Fruit fly (Drosophila melanogaster) whole organism, embryonic: ENCODE results near the gene HemK2.
A peak's percentile ranks its signal among the peaks of the same experiment; 100 is the strongest.

ENCODE experiments used
- Adf1 ChIP-seq: fragments of 200-800 bp; sonication (Bioruptor generic); IDR thresholded peaks from 2 replicates; pipeline ENCODE4 v1.3.6; 2022; ENCODE audit warnings: missing biosample characterization, missing genetic modification characterization
- Antp ChIP-seq: fragments of 200-800 bp; sonication (Bioruptor generic); optimal IDR thresholded peaks from 3 replicates; lab custom pipeline; 2016; ENCODE audit warnings: missing biosample characterization, missing genetic modification characterization
- Blimp-1 ChIP-seq: fragments of 200-800 bp; sonication (Bioruptor generic); optimal IDR thresholded peaks from 3 replicates; lab custom pipeline; 2018; ENCODE audit warnings: missing biosample characterization, missing genetic modification characterization, mild to moderate bottlenecking, moderate library complexity, missing genetic modification reagents
- BtbVII ChIP-seq: fragments of 200-800 bp; sonication (Bioruptor generic); optimal IDR thresholded peaks from 3 replicates; lab custom pipeline; 2017; ENCODE audit warnings: missing biosample characterization, mild to moderate bottlenecking, missing genetic modification characterization
- CG10321 ChIP-seq: fragments of 200-800 bp; sonication (Bioruptor generic); IDR thresholded peaks from 2 replicates; pipeline ENCODE4 v1.3.6; 2022; ENCODE audit warnings: missing biosample characterization, missing genetic modification characterization
- CG10565 ChIP-seq: fragments of 200-800 bp; sonication (Bioruptor generic); optimal IDR thresholded peaks from 3 replicates; lab custom pipeline; 2016; ENCODE audit warnings: missing biosample characterization, mild to moderate bottlenecking, missing genetic modification characterization
- CG14667 ChIP-seq: fragments of 200-800 bp; sonication (Bioruptor generic); IDR thresholded peaks from 2 replicates; pipeline ENCODE4 v1.3.6; 2022; ENCODE audit warnings: missing biosample characterization, missing genetic modification characterization
- CG14860 ChIP-seq: fragments of 200-800 bp; sonication (Bioruptor generic); IDR thresholded peaks from 3 replicates; pipeline ENCODE4 v1.3.6; 2022; ENCODE audit warnings: missing biosample characterization, missing genetic modification characterization; ENCODE audit not compliant: partially characterized antibody
- CG1603 ChIP-seq: fragments of 200-800 bp; sonication (Bioruptor generic); optimal IDR thresholded peaks from 2 replicates; lab custom pipeline; 2019; ENCODE audit warnings: missing biosample characterization, mild to moderate bottlenecking, missing genetic modification characterization, moderate library complexity
- CG16813 ChIP-seq: fragments of 200-800 bp; sonication (Bioruptor generic); IDR thresholded peaks from 3 replicates; pipeline ENCODE4 v1.3.6; 2022; ENCODE audit warnings: missing biosample characterization, missing genetic modification characterization; ENCODE audit not compliant: partially characterized antibody
- CG17829 ChIP-seq: fragments of 200-800 bp; optimal IDR thresholded peaks from 2 replicates; lab custom pipeline; 2019; ENCODE audit warnings: missing biosample characterization, mild to moderate bottlenecking, missing genetic modification characterization, moderate library complexity
- CG2129 ChIP-seq: fragments of 200-800 bp; sonication (Bioruptor generic); IDR thresholded peaks from 2 replicates; pipeline ENCODE4 v1.3.6; 2022; ENCODE audit warnings: missing biosample characterization, missing genetic modification characterization; ENCODE audit not compliant: partially characterized antibody
- CG3163 ChIP-seq: fragments of 200-800 bp; sonication (Bioruptor generic); optimal IDR thresholded peaks from 3 replicates; lab custom pipeline; 2016; ENCODE audit warnings: missing biosample characterization, missing genetic modification characterization
- CG42726 ChIP-seq: fragments of 200-800 bp; sonication (Bioruptor generic); IDR thresholded peaks from 2 replicates; pipeline ENCODE4 v1.3.6; 2022; ENCODE audit warnings: missing biosample characterization, missing genetic modification characterization; ENCODE audit not compliant: partially characterized antibody
- CG6765 ChIP-seq: fragments of 200-800 bp; sonication (Bioruptor generic); optimal IDR thresholded peaks from 3 replicates; lab custom pipeline; 2017; ENCODE audit warnings: missing biosample characterization, mild to moderate bottlenecking, missing genetic modification characterization
- CG6813 ChIP-seq: fragments of 200-800 bp; sonication (Bioruptor generic); optimal IDR thresholded peaks from 2 replicates; lab custom pipeline; 2017; ENCODE audit warnings: missing biosample characterization, missing genetic modification characterization, mild to moderate bottlenecking, moderate library complexity, missing genetic modification reagents
- CG8478 ChIP-seq: fragments of >200 bp; optimal IDR thresholded peaks from 2 replicates; lab custom pipeline; 2018
- CG8765 ChIP-seq: fragments of 200-800 bp; sonication (Bioruptor generic); IDR thresholded peaks from 2 replicates; pipeline ENCODE4 v1.3.6; 2022; ENCODE audit warnings: missing biosample characterization, missing genetic modification characterization
- CG8944 ChIP-seq: fragments of 200-800 bp; sonication (Bioruptor generic); optimal IDR thresholded peaks from 3 replicates; lab custom pipeline; 2016; ENCODE audit warnings: missing biosample characterization, missing genetic modification characterization
- CkIIα-i1 ChIP-seq: fragments of 200-800 bp; sonication (Bioruptor generic); IDR thresholded peaks from 2 replicates; pipeline ENCODE4 v1.3.6; 2022; ENCODE audit warnings: missing biosample characterization, missing genetic modification characterization
- E2f2 ChIP-seq: fragments of 200-800 bp; sonication (Bioruptor generic); IDR thresholded peaks from 2 replicates; pipeline ENCODE4 v1.3.6; 2022; ENCODE audit warnings: missing biosample characterization, missing genetic modification characterization
- Elba2 ChIP-seq: fragments of 200-800 bp; sonication (Bioruptor generic); optimal IDR thresholded peaks from 3 replicates; lab custom pipeline; 2016; ENCODE audit warnings: missing biosample characterization, missing genetic modification characterization
- Gug ChIP-seq: fragments of 200-800 bp; sonication (Bioruptor generic); IDR thresholded peaks from 4 replicates; pipeline ENCODE4 v1.3.6; 2022; ENCODE audit warnings: missing biosample characterization, missing genetic modification characterization
- HLH3B ChIP-seq: fragments of 200-800 bp; sonication (Bioruptor generic); IDR thresholded peaks from 2 replicates; pipeline ENCODE4 v1.3.6; 2022; ENCODE audit warnings: missing biosample characterization, missing genetic modification characterization
- Hr3 ChIP-seq: fragments of 200-800 bp; sonication (Bioruptor generic); optimal IDR thresholded peaks from 3 replicates; lab custom pipeline; 2016; ENCODE audit warnings: missing biosample characterization, missing genetic modification characterization
- Lhr ChIP-seq: fragments of 200-800 bp; sonication (Bioruptor generic); optimal IDR thresholded peaks from 3 replicates; lab custom pipeline; 2017; ENCODE audit warnings: mild to moderate bottlenecking, missing biosample characterization, missing genetic modification reagents, missing genetic modification characterization
- Med ChIP-seq: fragments of 200-800 bp; sonication (Bioruptor generic); peaks from one replicate; lab custom pipeline; 2016; ENCODE audit warnings: missing biosample characterization, missing genetic modification characterization, mild to moderate bottlenecking, inconsistent platforms, moderate library complexity
- Optix ChIP-seq: fragments of 200-800 bp; sonication (Bioruptor generic); IDR thresholded peaks from 3 replicates; pipeline ENCODE4 v1.3.6; 2022; ENCODE audit warnings: missing biosample characterization, missing genetic modification characterization
- PHDP ChIP-seq: fragments of 200-800 bp; sonication (Bioruptor generic); optimal IDR thresholded peaks from 3 replicates; lab custom pipeline; 2018; ENCODE audit warnings: missing biosample characterization, mild to moderate bottlenecking, missing genetic modification characterization, moderate library complexity
- Rfx ChIP-seq: fragments of 200-800 bp; sonication (Bioruptor generic); IDR thresholded peaks from 2 replicates; pipeline ENCODE4 v1.3.6; 2022; ENCODE audit warnings: missing biosample characterization, missing genetic modification characterization
- Rx ChIP-seq: fragments of 200-800 bp; sonication (Bioruptor generic); IDR thresholded peaks from 2 replicates; pipeline ENCODE4 v1.3.6; 2022; ENCODE audit warnings: missing biosample characterization, missing genetic modification characterization
- Stat92E ChIP-seq, 3 experiments: fragments of >200 bp in 2 of 3; fragments of 200-800 bp in 1 of 3; sonication (Bioruptor generic) in 1 of 3; optimal IDR thresholded peaks; 2 replicates each; lab custom pipeline; 2017 to 2019; ENCODE audit warnings: missing biosample characterization in 3 of 3, missing genetic modification characterization in 3 of 3, mild to moderate bottlenecking in 1 of 3, moderate library complexity in 1 of 3
- Taf1 ChIP-seq: fragments of 200-800 bp; sonication (Bioruptor generic); IDR thresholded peaks from 2 replicates; pipeline ENCODE4 v1.3.6; 2022; ENCODE audit warnings: missing biosample characterization, missing genetic modification characterization
- Xbp1 ChIP-seq: fragments of 200-800 bp; sonication (Bioruptor generic); optimal IDR thresholded peaks from 3 replicates; lab custom pipeline; 2016; ENCODE audit warnings: missing biosample characterization, mild to moderate bottlenecking, missing genetic modification characterization
- YL-1 ChIP-seq: fragments of 200-800 bp; sonication (Bioruptor generic); optimal IDR thresholded peaks from 3 replicates; lab custom pipeline; 2017; ENCODE audit warnings: missing biosample characterization, mild to moderate bottlenecking, missing genetic modification characterization
- ato ChIP-seq: fragments of 200-800 bp; sonication (Bioruptor generic); IDR thresholded peaks from 2 replicates; pipeline ENCODE4 v1.3.6; 2022; ENCODE audit warnings: missing biosample characterization, missing genetic modification characterization; ENCODE audit not compliant: partially characterized antibody
- bigmax ChIP-seq: fragments of 200-800 bp; sonication (Bioruptor generic); optimal IDR thresholded peaks from 2 replicates; lab custom pipeline; 2018; ENCODE audit warnings: missing biosample characterization, mild to moderate bottlenecking, missing genetic modification characterization
- dmrt99B ChIP-seq: fragments of 200-800 bp; sonication (Bioruptor generic); optimal IDR thresholded peaks from 2 replicates; lab custom pipeline; 2018; ENCODE audit warnings: missing biosample characterization, mild to moderate bottlenecking, missing genetic modification characterization, moderate library complexity
- ems ChIP-seq: fragments of 200-800 bp; sonication (Bioruptor generic); optimal IDR thresholded peaks from 3 replicates; lab custom pipeline; 2016; ENCODE audit warnings: missing biosample characterization, missing genetic modification characterization
- gsb ChIP-seq: fragments of 200-800 bp; sonication (Bioruptor generic); IDR thresholded peaks from 2 replicates; pipeline ENCODE4 v1.3.6; 2022; ENCODE audit warnings: missing biosample characterization, missing genetic modification characterization
- kni ChIP-seq: fragments of 200-800 bp; sonication (Bioruptor generic); optimal IDR thresholded peaks from 3 replicates; lab custom pipeline; 2017; ENCODE audit warnings: mild to moderate bottlenecking, missing biosample characterization, missing genetic modification reagents, missing genetic modification characterization
- pros ChIP-seq: fragments of 200-800 bp; sonication (Bioruptor generic); optimal IDR thresholded peaks from 3 replicates; lab custom pipeline; 2019; ENCODE audit warnings: missing biosample characterization, mild to moderate bottlenecking, missing genetic modification characterization, moderate library complexity
- salm ChIP-seq: fragments of 200-800 bp; sonication (Bioruptor generic); optimal IDR thresholded peaks from 2 replicates; lab custom pipeline; 2018; ENCODE audit warnings: missing biosample characterization, mild to moderate bottlenecking, missing genetic modification characterization
- sd ChIP-seq: fragments of 200-800 bp; sonication (Bioruptor generic); optimal IDR thresholded peaks from 3 replicates; lab custom pipeline; 2018; ENCODE audit warnings: missing biosample characterization, mild to moderate bottlenecking, missing genetic modification characterization, moderate library complexity
- sug ChIP-seq: fragments of 200-800 bp; optimal IDR thresholded peaks from 2 replicates; lab custom pipeline; 2019; ENCODE audit warnings: missing biosample characterization, mild to moderate bottlenecking, missing genetic modification characterization, moderate library complexity
- tup ChIP-seq: fragments of 200-800 bp; sonication (Bioruptor generic); optimal IDR thresholded peaks from 2 replicates; lab custom pipeline; 2016; ENCODE audit warnings: missing biosample characterization, mild to moderate bottlenecking, missing genetic modification characterization, moderate library complexity
- unpg ChIP-seq: fragments of 200-800 bp; sonication (Bioruptor generic); optimal IDR thresholded peaks from 3 replicates; lab custom pipeline; 2018; ENCODE audit warnings: missing biosample characterization, mild to moderate bottlenecking, missing genetic modification characterization, moderate library complexity
- wek ChIP-seq: fragments of 200-800 bp; sonication (Bioruptor generic); optimal IDR thresholded peaks from 3 replicates; lab custom pipeline; 2018; ENCODE audit warnings: missing biosample characterization, mild to moderate bottlenecking, missing genetic modification characterization, moderate library complexity

HemK2 gene

DNA sequence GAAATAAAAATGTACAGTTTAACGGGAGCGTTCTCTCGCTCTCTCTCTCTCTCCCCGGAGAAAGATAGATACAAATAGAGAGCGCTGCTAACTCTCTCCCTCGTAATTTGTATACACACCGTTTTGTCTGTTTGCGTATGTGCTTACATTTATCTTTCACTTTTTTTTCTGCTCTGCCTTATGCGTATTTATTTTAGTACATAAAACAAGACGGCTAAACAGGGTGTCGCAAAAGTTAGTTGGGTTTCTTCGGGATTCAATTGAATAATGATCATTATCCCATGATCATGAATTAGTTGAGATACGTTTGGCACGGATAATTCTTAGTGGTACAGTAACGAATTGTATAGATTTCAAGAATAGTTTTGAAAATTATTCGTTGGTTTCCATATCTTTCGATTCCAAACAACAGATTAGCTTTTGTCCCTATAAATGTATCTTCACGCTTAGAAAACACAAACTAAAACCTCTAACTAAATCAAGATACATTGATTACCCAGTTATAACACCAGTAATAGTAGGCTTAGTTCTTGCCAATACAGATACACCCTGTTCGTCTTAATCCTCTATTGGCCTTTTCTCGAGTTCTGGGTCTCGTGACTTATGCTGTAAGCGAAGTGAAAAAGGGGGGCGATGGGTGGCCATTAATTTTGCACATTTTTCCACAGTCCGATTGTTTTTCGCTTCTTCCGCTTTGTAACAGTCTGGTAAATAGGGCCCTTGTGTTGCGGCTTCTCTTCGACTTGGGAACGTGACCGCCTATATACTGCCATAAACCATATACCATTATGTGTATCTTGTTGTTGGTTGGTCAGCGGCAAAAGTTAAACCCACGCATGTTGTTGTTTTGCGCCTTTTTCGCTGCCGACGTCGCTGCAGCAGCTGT is 4.8 kb downstream of the HemK2 start (continued):
- TF ChIP-seq BtbVII (peak; percentile 93), tup (GFP tag; lab: Kevin White, UChicago) (no peak), ato (GFP tag; lab: Robert Waterston, UW) (no peak), Optix (no peak), Blimp-1 (GFP tag; lab: Kevin White, UChicago) (peak; percentile 85), CkIIα-i1 (no peak), CG16813 (GFP tag; lab: Robert Waterston, UW) (no peak), YL-1 (GFP tag; lab: Kevin White, UChicago) (peak; percentile 76), kni (peak; percentile 86), Xbp1 (GFP tag; lab: Kevin White, UChicago) (peak; percentile 71), CG6813 (GFP tag; lab: Kevin White, UChicago) (peak; percentile 79), dmrt99B (tag; lab: Kevin White, UChicago) (peak; percentile 86), Rfx (no peak), unpg (GFP tag; lab: Kevin White, UChicago) (peak; percentile 78), CG6765 (GFP tag; lab: Kevin White, UChicago) (peak; percentile 90), Rx (GFP tag; lab: Robert Waterston, UW) (no peak), bigmax (no peak), CG14667 (no peak), Lhr (GFP tag; lab: Kevin White, UChicago) (peak; percentile 49), CG14860 (GFP tag; lab: Robert Waterston, UW) (no peak), salm (peak; percentile 60), Stat92E (GFP tag; optimal IDR thresholded peaks at IDR 0.05; lab: Kevin White, UChicago) (no peak), gsb (GFP tag; lab: Robert Waterston, UW) (no peak), Antp (GFP tag; lab: Kevin White, UChicago) (peak; percentile 50), CG10565 (GFP tag; lab: Kevin White, UChicago) (peak; percentile 22), CG10321 (no peak), CG3163 (GFP tag; lab: Kevin White, UChicago) (peak; percentile 63), Elba2 (no peak), Adf1 (GFP tag; lab: Robert Waterston, UW) (no peak), CG8765 (GFP tag; lab: Robert Waterston, UW) (no peak), CG17829 (tag; lab: Kevin White, UChicago) (peak; percentile 78), CG2129 (GFP tag; lab: Robert Waterston, UW) (no peak), wek (GFP tag; lab: Kevin White, UChicago) (peak; percentile 89), ems (peak; percentile 77), Taf1 (GFP tag; lab: Robert Waterston, UW) (no peak), PHDP (tag; lab: Kevin White, UChicago) (peak; percentile 86), HLH3B (GFP tag; lab: Robert Waterston, UW) (no peak), pros (GFP tag; lab: Kevin White, UChicago) (peak; percentile 58), Med (peak; percentile 94), E2f2 (GFP tag; lab: Robert Waterston, UW) (no peak), Gug (GFP tag; lab: Robert Waterston, UW) (0 out of 4 replicates have a peak, but pooled peaks have one; percentile 1), sd (tag; lab: Kevin White, UChicago) (peak; percentile 7), CG42726 (no peak), Hr3 (GFP tag; lab: Kevin White, UChicago) (peak; percentile 50), CG8478 (no peak), sug (peak; percentile 65), CG8944 (GFP tag; lab: Kevin White, UChicago) (peak; percentile 49), CG1603 (tag; lab: Kevin White, UChicago) (peak; percentile 65)
